Worm (Caenorhabditis elegans) whole organism, L3 larva: ENCODE results near the gene F09G8.7.

Experiments
- aly-2 ChIP-seq: fragments of 150-350 bp; optimal IDR thresholded peaks from 2 replicates; lab custom pipeline; 2014; ENCODE audit warnings: missing biosample characterization, missing genetic modification characterization
- ceh-16 ChIP-seq: sonication (generic microtip); optimal IDR thresholded peaks from 2 replicates; lab custom pipeline; 2017; ENCODE audit warnings: missing biosample characterization, missing genetic modification characterization
- ceh-28 ChIP-seq: fragments of 150-350 bp; optimal IDR thresholded peaks from 2 replicates; lab custom pipeline; 2014; ENCODE audit warnings: missing biosample characterization, missing genetic modification reagents, missing genetic modification characterization
- ceh-82 ChIP-seq: fragments of 150-350 bp; optimal IDR thresholded peaks from 2 replicates; lab custom pipeline; 2014; ENCODE audit warnings: missing biosample characterization, missing genetic modification characterization
- ceh-9 ChIP-seq: sonication (generic microtip); optimal IDR thresholded peaks from 2 replicates; lab custom pipeline; 2018; ENCODE audit warnings: missing biosample characterization, missing genetic modification characterization
- elt-1 ChIP-seq: fragments of 150-350 bp; optimal IDR thresholded peaks from 2 replicates; lab custom pipeline; 2014; ENCODE audit warnings: missing biosample characterization, missing genetic modification characterization
- elt-2 ChIP-seq: sonication (generic microtip); optimal IDR thresholded peaks from 2 replicates; lab custom pipeline; 2016; ENCODE audit warnings: missing genetic modification reagents, mild to moderate bottlenecking, missing genetic modification characterization, missing compliant biosample characterization
- eor-1 ChIP-seq, 2 experiments: fragments of 150-350 bp; optimal IDR thresholded peaks; 2 replicates each; lab custom pipeline; 2014 to 2018; ENCODE audit warnings: missing biosample characterization in 2 of 2, missing genetic modification characterization in 2 of 2
- fkh-10 ChIP-seq: sonication (generic microtip); optimal IDR thresholded peaks from 2 replicates; lab custom pipeline; 2017; ENCODE audit warnings: missing biosample characterization, missing genetic modification reagents, missing genetic modification characterization
- fkh-2 ChIP-seq: fragments of 150-350 bp; optimal IDR thresholded peaks from 2 replicates; lab custom pipeline; 2014; ENCODE audit warnings: missing biosample characterization, missing genetic modification reagents, missing genetic modification characterization
- jun-1 ChIP-seq: fragments of 150-350 bp; optimal IDR thresholded peaks from 2 replicates; lab custom pipeline; 2014; ENCODE audit warnings: missing biosample characterization, missing genetic modification reagents, missing genetic modification characterization
- lin-39 ChIP-seq: fragments of 150-350 bp; optimal IDR thresholded peaks from 2 replicates; lab custom pipeline; 2018; ENCODE audit warnings: missing biosample characterization, missing genetic modification reagents, missing genetic modification characterization
- lsy-12 ChIP-seq: sonication (generic microtip); optimal IDR thresholded peaks from 2 replicates; lab custom pipeline; 2016; ENCODE audit warnings: mild to moderate bottlenecking, missing genetic modification characterization, missing compliant biosample characterization
- mml-1 ChIP-seq: fragments of 150-350 bp; sonication (generic microtip); optimal IDR thresholded peaks from 3 replicates; lab custom pipeline; 2014; ENCODE audit warnings: missing biosample characterization, missing genetic modification characterization
- nfya-1 ChIP-seq: sonication (generic microtip); optimal IDR thresholded peaks from 2 replicates; lab custom pipeline; 2017; ENCODE audit warnings: missing genetic modification characterization, mild to moderate bottlenecking, missing compliant biosample characterization, antibody characterized with exemption, moderate library complexity; ENCODE audit not compliant: insufficient read depth
- nhr-11 ChIP-seq: fragments of 150-350 bp; optimal IDR thresholded peaks from 2 replicates; lab custom pipeline; 2014; ENCODE audit warnings: missing biosample characterization, missing genetic modification characterization
- nhr-23 ChIP-seq: fragments of 150-350 bp; optimal IDR thresholded peaks from 2 replicates; lab custom pipeline; 2014; ENCODE audit warnings: missing biosample characterization, missing genetic modification reagents, missing genetic modification characterization
- nhr-237 ChIP-seq: fragments of 150-350 bp; optimal IDR thresholded peaks from 2 replicates; lab custom pipeline; 2014; ENCODE audit warnings: missing biosample characterization, missing genetic modification characterization
- nhr-25 ChIP-seq: sonication (generic microtip); optimal IDR thresholded peaks from 2 replicates; lab custom pipeline; 2017; ENCODE audit warnings: missing biosample characterization, missing genetic modification characterization
- nhr-28 ChIP-seq: fragments of 150-350 bp; optimal IDR thresholded peaks from 2 replicates; lab custom pipeline; 2014; ENCODE audit warnings: missing biosample characterization, missing genetic modification characterization
- nhr-43 ChIP-seq: sonication (generic microtip); optimal IDR thresholded peaks from 2 replicates; lab custom pipeline; 2016; ENCODE audit warnings: mild to moderate bottlenecking, missing genetic modification characterization, missing compliant biosample characterization; ENCODE audit not compliant: poor library complexity, severe bottlenecking
- nhr-67 ChIP-seq: fragments of 150-350 bp; optimal IDR thresholded peaks from 2 replicates; lab custom pipeline; 2014; ENCODE audit warnings: missing biosample characterization, missing genetic modification characterization
- nhr-76 ChIP-seq: fragments of 150-350 bp; sonication (generic microtip); optimal IDR thresholded peaks from 5 replicates; lab custom pipeline; 2014; ENCODE audit warnings: missing biosample characterization, missing genetic modification characterization
- pha-4 ChIP-seq: fragments of 150-350 bp; optimal IDR thresholded peaks from 2 replicates; lab custom pipeline; 2014; ENCODE audit warnings: missing biosample characterization, missing genetic modification reagents, missing genetic modification characterization
- pqm-1 ChIP-seq: fragments of 150-350 bp; optimal IDR thresholded peaks from 2 replicates; lab custom pipeline; 2017; ENCODE audit warnings: missing biosample characterization, missing genetic modification characterization, inconsistent platforms
- sea-2 ChIP-seq: fragments of 150-350 bp; sonication (generic microtip); optimal IDR thresholded peaks from 4 replicates; lab custom pipeline; 2014; ENCODE audit warnings: missing biosample characterization, missing genetic modification reagents, missing genetic modification characterization
- skn-1 ChIP-seq: fragments of 150-350 bp; optimal IDR thresholded peaks from 2 replicates; lab custom pipeline; 2014; ENCODE audit warnings: missing biosample characterization, missing genetic modification characterization
- unc-39 ChIP-seq: sonication (generic microtip); optimal IDR thresholded peaks from 4 replicates; lab custom pipeline; 2017; ENCODE audit warnings: missing biosample characterization, missing genetic modification characterization
- unc-62 ChIP-seq: fragments of 150-350 bp; sonication (generic microtip); optimal IDR thresholded peaks from 4 replicates; lab custom pipeline; 2014; ENCODE audit warnings: missing biosample characterization, missing genetic modification reagents, missing genetic modification characterization

The F09G8.7 gene

ce11 chrIII:8240948-8241347, 27.2 kb downstream of the F09G8.7 start:
- TF ChIP-seq unc-62 (GFP tag; lab: Kevin White, UChicago) (no peak), nhr-23 (tag; lab: Kevin White, UChicago) (no peak), pqm-1 (no peak), ceh-82 (tag; lab: Kevin White, UChicago) (no peak), nhr-28 (tag; lab: Kevin White, UChicago) (no peak), nfya-1 (tag; lab: Kevin White, UChicago) (no peak), nhr-25 (tag; lab: Kevin White, UChicago) (no peak), mml-1 (tag; lab: Kevin White, UChicago) (no peak), skn-1 (tag; lab: Kevin White, UChicago) (no peak), unc-39 (tag; lab: Kevin White, UChicago) (no peak), ceh-28 (tag; lab: Kevin White, UChicago) (no peak), sea-2 (no peak), fkh-2 (no peak)

- TF ChIP-seq pqm-1 (peak; percentile 83), ceh-9 (tag; lab: Kevin White, UChicago) (no peak), elt-2 (peak; percentile 57)
Measured at ce11 chrIII:8240247-8240646, 27.9 kb downstream of the F09G8.7 start.

- TF ChIP-seq elt-1 (tag; lab: Kevin White, UChicago) (no peak), elt-2 (peak; percentile 35), pqm-1 (peak; percentile 39), pha-4 (peak; percentile 21)
Measured at ce11 chrIII:8239325-8239724, 28.8 kb downstream of the F09G8.7 start, which contains the start of gene tsp-1. tsp-1 (minus strand) TSS chrIII:8239423.

ce11 chrIII:8237827-8238226, 30.3 kb downstream of the F09G8.7 start, which contains the start of gene tsp-2:
tsp-2 (minus strand) TSS chrIII:8237935.
- no peak for TF ChIP-seq nhr-28 (tag; lab: Kevin White, UChicago)
- no peak for TF ChIP-seq unc-62 (GFP tag; lab: Kevin White, UChicago)
- TF ChIP-seq fkh-10 (GFP tag; lab: Kevin White, UChicago) = no peak
- peak; percentile 86 for TF ChIP-seq elt-2
- TF ChIP-seq jun-1 (tag; lab: Kevin White, UChicago) = peak; percentile 49
- TF ChIP-seq ceh-9 (tag; lab: Kevin White, UChicago) = no peak
- TF ChIP-seq pqm-1 = peak; percentile 86
- peak; percentile 69 for TF ChIP-seq pha-4
- TF ChIP-seq nhr-11 (tag; lab: Kevin White, UChicago) = no peak

DNA sequence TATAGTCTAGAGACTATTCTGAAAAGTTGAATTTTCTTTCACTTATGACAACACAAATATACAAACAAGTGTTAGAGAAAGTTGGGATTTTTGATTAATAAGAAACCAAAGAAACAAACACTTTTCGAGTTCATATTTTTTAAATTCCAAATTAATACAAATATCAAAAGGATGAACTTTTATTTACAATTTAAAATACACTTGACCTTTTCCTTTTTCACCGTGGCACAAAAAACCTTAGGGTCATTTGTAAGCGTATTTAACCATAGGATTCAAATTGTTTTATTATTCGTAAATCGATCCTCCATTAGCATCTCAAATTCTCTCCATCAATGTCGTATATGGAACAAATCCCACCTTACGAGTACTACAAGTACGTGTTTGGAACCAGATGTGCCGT, 32.3 kb downstream of the F09G8.7 start, which contains the start of gene C02F5.5:
Gene C02F5.5 (plus strand): TSS at position 301 of the 400 bp plus-strand sequence.
- no peak for TF ChIP-seq ceh-16 (tag; lab: Kevin White, UChicago)
- TF ChIP-seq nhr-76 (tag; lab: Kevin White, UChicago) = no peak
- TF ChIP-seq eor-1 (tag; optimal IDR thresholded peaks at IDR 0.05; lab: Kevin White, UChicago) = no peak
- no peak for TF ChIP-seq pha-4
- no peak for TF ChIP-seq aly-2 (tag; lab: Kevin White, UChicago)
- TF ChIP-seq sea-2 = no peak
- no peak for TF ChIP-seq nhr-43 (tag; lab: Kevin White, UChicago)

- TF ChIP-seq nhr-23 (tag; lab: Kevin White, UChicago) (peak; percentile 4), sea-2 (no peak), lin-39 (tag; lab: Kevin White, UChicago) (no peak), fkh-2 (no peak)
- TF ChIP-seq, all 47 proteins: peak for 1
Measured at ce11 chrIII:8235358-8235757, 32.8 kb downstream of the F09G8.7 start, which contains the start of gene C02F5.14. C02F5.14 (minus strand) TSS chrIII:8235514.

- TF ChIP-seq eor-1 (tag; optimal IDR thresholded peaks at IDR 0.05; lab: Kevin White, UChicago) (no peak), ceh-28 (tag; lab: Kevin White, UChicago) (no peak), ceh-16 (tag; lab: Kevin White, UChicago) (no peak), jun-1 (tag; lab: Kevin White, UChicago) (no peak), nhr-11 (tag; lab: Kevin White, UChicago) (no peak), lsy-12 (tag; lab: Kevin White, UChicago) (no peak), elt-1 (tag; lab: Kevin White, UChicago) (no peak), fkh-10 (GFP tag; lab: Kevin White, UChicago) (no peak), nhr-67 (tag; lab: Kevin White, UChicago) (no peak), aly-2 (tag; lab: Kevin White, UChicago) (no peak), nhr-23 (tag; lab: Kevin White, UChicago) (peak; percentile 29), nhr-28 (tag; lab: Kevin White, UChicago) (no peak), unc-39 (tag; lab: Kevin White, UChicago) (no peak), nhr-237 (tag; lab: Kevin White, UChicago) (no peak), pha-4 (peak; percentile 28), nhr-43 (tag; lab: Kevin White, UChicago) (no peak), nhr-76 (tag; lab: Kevin White, UChicago) (no peak)
Measured at ce11 chrIII:8232634-8233033, 35.5 kb downstream of the F09G8.7 start, which contains the start of gene henn-1. henn-1 (plus strand) TSS chrIII:8232651.
